Fruit fly (Drosophila melanogaster): ENCODE results near the gene CG33922.

The CG33922 gene

DNA sequence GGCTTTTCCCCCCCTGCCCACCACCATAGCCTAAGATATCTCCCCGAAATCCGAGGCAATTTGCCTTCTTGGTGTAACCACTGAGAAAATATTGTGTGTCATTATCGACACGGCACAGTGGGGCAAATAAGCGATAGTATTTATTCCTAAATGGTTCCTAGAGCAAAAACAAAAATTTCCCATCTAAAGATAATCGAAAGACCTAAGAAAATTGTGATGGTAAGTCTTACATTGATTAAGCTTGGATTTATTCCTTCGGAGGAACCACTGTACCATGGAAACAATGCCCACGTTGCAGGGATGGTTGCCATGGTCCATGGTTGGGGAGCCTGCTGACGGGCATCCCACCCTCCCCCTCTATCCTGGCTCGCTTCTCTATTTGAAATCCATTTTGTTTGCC is 27.5 kb downstream of the CG33922 start (continued):
- no peak for TF ChIP-seq fd64A (GFP tag; optimal IDR thresholded peaks at IDR 0.05)
- TF ChIP-seq dysf (GFP tag; IDR thresholded peaks at IDR 0.05) = peak; percentile 44; the same call in 1 of the 3 replicates
- no peak for TF ChIP-seq Bdp1 (GFP tag; optimal IDR thresholded peaks at IDR 0.05)
- TF ChIP-seq ap (GFP tag; IDR thresholded peaks at IDR 0.05) = 0 out of 2 replicates have a peak, but pooled peaks have one; percentile 32
- no peak for TF ChIP-seq CG1024 (GFP tag; IDR thresholded peaks at IDR 0.05)
- no peak for TF ChIP-seq zen2 (GFP tag; IDR thresholded peaks at IDR 0.05; ENCODE audit: partially characterized antibody)
- 0 out of 3 replicates have a peak, but pooled peaks have one; percentile 36 for TF ChIP-seq CG7357 (GFP tag; IDR thresholded peaks at IDR 0.05)
- TF ChIP-seq D (optimal IDR thresholded peaks at IDR 0.05) = no peak
- peak; percentile 3 for TF ChIP-seq D (GFP tag; optimal IDR thresholded peaks at IDR 0.05)
- TF ChIP-seq Ssrp (tag; optimal IDR thresholded peaks at IDR 0.05) = no peak
- no peak for TF ChIP-seq so (GFP tag; IDR thresholded peaks at IDR 0.05)
- TF ChIP-seq crol (GFP tag; IDR thresholded peaks at IDR 0.05) = peak; percentile 9; the same call in 1 of the 2 replicates
- TF ChIP-seq Eip74EF (GFP tag; optimal IDR thresholded peaks at IDR 0.05) = no peak
- no peak for TF ChIP-seq stwl (tag; optimal IDR thresholded peaks at IDR 0.05)
- TF ChIP-seq CG18599 (GFP tag; optimal IDR thresholded peaks at IDR 0.05) = peak; percentile 71
- TF ChIP-seq ro (GFP tag; IDR thresholded peaks at IDR 0.05) = no peak
- no peak for TF ChIP-seq CG33557 (GFP tag; optimal IDR thresholded peaks at IDR 0.05)
- no peak for TF ChIP-seq Hmx (GFP tag; optimal IDR thresholded peaks at IDR 0.05)
- peak; percentile 28; the same call in 1 of the 2 replicates for TF ChIP-seq lmd (GFP tag; IDR thresholded peaks at IDR 0.05)
- TF ChIP-seq ranshi (GFP tag; IDR thresholded peaks at IDR 0.05) = peak; percentile 54; the same call in 1 of the 2 replicates
- peak; percentile 53 for TF ChIP-seq CG1603 (tag; optimal IDR thresholded peaks at IDR 0.05)
- peak; percentile 89 for TF ChIP-seq Med (GFP tag)
- no peak for TF ChIP-seq CG7271 (tag; optimal IDR thresholded peaks at IDR 0.05)
- TF ChIP-seq onecut (GFP tag; IDR thresholded peaks at IDR 0.05) = no peak
- peak; percentile 19 for TF ChIP-seq CG8924 (tag; optimal IDR thresholded peaks at IDR 0.05)
- no peak for TF ChIP-seq CG10959 (GFP tag; IDR thresholded peaks at IDR 0.05)
- no peak for TF ChIP-seq cas (GFP tag; IDR thresholded peaks at IDR 0.05)
- TF ChIP-seq usp (GFP tag; optimal IDR thresholded peaks at IDR 0.05) = no peak
- TF ChIP-seq C15 (GFP tag; IDR thresholded peaks at IDR 0.05) = no peak
- TF ChIP-seq HHEX (GFP tag; optimal IDR thresholded peaks at IDR 0.05) = no peak
- no peak for TF ChIP-seq CG13123 (GFP tag; optimal IDR thresholded peaks at IDR 0.05)
- no peak for TF ChIP-seq lov (optimal IDR thresholded peaks at IDR 0.05)
- no peak for TF ChIP-seq lov (GFP tag; IDR thresholded peaks at IDR 0.05)
- TF ChIP-seq CG11695 (GFP tag; IDR thresholded peaks at IDR 0.05) = peak; percentile 49; the same call in 2 of the 3 replicates
- TF ChIP-seq HLH4C (GFP tag; IDR thresholded peaks at IDR 0.05; ENCODE audit: partially characterized antibody) = no peak
- TF ChIP-seq CG43689 (GFP tag; IDR thresholded peaks at IDR 0.05) = no peak
- no peak for TF ChIP-seq CG6175 (GFP tag; IDR thresholded peaks at IDR 0.05)
- no peak for TF ChIP-seq Opbp (GFP tag; IDR thresholded peaks at IDR 0.05; ENCODE audit: partially characterized antibody)
- TF ChIP-seq CG16863 (GFP tag; optimal IDR thresholded peaks at IDR 0.05) = peak; percentile 30
- TF ChIP-seq shn (GFP tag; optimal IDR thresholded peaks at IDR 0.05) = peak; percentile 6
- TF ChIP-seq Dref (GFP tag; IDR thresholded peaks at IDR 0.05) = no peak
- no peak for TF ChIP-seq CG11093 (GFP tag; IDR thresholded peaks at IDR 0.05)
- TF ChIP-seq CG6683 (GFP tag; optimal IDR thresholded peaks at IDR 0.05) = no peak
- TF ChIP-seq ken (GFP tag; IDR thresholded peaks at IDR 0.05) = peak; percentile 22; the same call in 1 of the 3 replicates
- TF ChIP-seq fu2 (GFP tag; optimal IDR thresholded peaks at IDR 0.05) = no peak
- TF ChIP-seq crp (GFP tag; optimal IDR thresholded peaks at IDR 0.05) = no peak
- no peak for TF ChIP-seq kah (GFP tag; optimal IDR thresholded peaks at IDR 0.05)
- no peak for TF ChIP-seq Oaz (GFP tag; IDR thresholded peaks at IDR 0.05)
- TF ChIP-seq emc (GFP tag; optimal IDR thresholded peaks at IDR 0.05) = no peak
- peak; percentile 53 for TF ChIP-seq CG2120 (GFP tag; optimal IDR thresholded peaks at IDR 0.05)
- TF ChIP-seq Ptx1 (GFP tag; IDR thresholded peaks at IDR 0.05) = peak; percentile 44; the same call in 1 of the 2 replicates
- TF ChIP-seq GATAe (GFP tag; conservative IDR thresholded peaks at IDR 0.05) = no peak

Measured in whole organism, embryonic.